Worm (Caenorhabditis elegans) whole organism, L4/young adult: ENCODE results near the gene nhr-67.
"Not testable (repeated sequence)": the region's sequence is repeated elsewhere in the genome, so short reads cannot be mapped to it uniquely, and the experiment has no call there.

Source experiments
- W03F9.2 ChIP-seq: fragments of 150-350 bp; optimal IDR thresholded peaks from 2 replicates; lab custom pipeline; 2014; ENCODE audit warnings: missing biosample characterization, missing genetic modification characterization
- dao-5 ChIP-seq: sonication (generic microtip); optimal IDR thresholded peaks from 2 replicates; lab custom pipeline; 2016; ENCODE audit warnings: missing genotype, missing genetic modification characterization, moderate library complexity, missing compliant biosample characterization
- him-1 ChIP-seq: sonication (generic microtip); optimal IDR thresholded peaks from 2 replicates; lab custom pipeline; 2016; ENCODE audit warnings: missing genotype, missing genetic modification reagents, missing genetic modification characterization, missing compliant biosample characterization

DNA sequence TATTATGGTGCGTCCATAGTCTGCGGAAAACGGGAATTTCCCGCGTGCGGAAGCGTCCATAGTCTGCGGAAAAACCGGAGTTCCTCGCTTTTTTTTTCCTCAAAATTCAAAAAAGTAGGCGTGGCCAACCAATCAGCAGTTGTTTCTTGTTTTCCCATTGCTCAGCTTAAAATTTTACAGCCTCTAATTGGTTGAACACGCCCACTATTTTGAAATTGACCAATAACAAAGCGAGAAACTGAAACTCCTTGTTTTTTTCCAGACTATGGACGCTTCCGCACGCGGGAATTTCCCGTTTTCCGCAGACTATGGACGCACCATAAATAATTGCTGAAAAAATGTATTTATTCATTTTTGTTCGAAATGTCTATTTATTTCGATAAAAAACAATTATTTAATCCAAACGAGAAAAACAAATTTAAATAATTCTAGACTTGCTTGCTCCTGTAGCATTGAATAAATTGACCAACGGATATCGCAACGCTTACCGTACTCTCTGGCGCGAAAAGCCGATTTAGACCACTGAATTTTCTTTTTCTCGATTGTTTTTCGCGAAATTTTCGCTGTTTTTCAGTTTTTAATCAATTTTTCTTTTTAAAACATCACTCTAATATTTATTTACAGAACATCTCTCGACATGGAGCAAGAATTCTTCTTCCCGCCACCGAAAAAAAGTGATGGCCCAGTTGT lies 15.0 kb upstream of the nhr-67 start, which contains the start of gene C08F8.3:
- TF ChIP-seq him-1; dao-5; W03F9.2 (tag; lab: Kevin White, UChicago): not testable (repeated sequence)
